Worm (Caenorhabditis elegans) whole organism, L2 larva: ENCODE measurements around the gene F48G7.7.
A peak's percentile ranks its signal among the peaks of the same experiment; 100 is the strongest.

ENCODE experiments used
- C34F6.9 ChIP-seq: fragments of 150-350 bp; optimal IDR thresholded peaks from 2 replicates; lab custom pipeline; 2014; ENCODE audit warnings: missing biosample characterization, missing genetic modification characterization
- F13H6.1 ChIP-seq: sonication (generic microtip); optimal IDR thresholded peaks from 2 replicates; lab custom pipeline; 2016; ENCODE audit warnings: missing genetic modification characterization, missing compliant biosample characterization
- R02D3.7 ChIP-seq: fragments of 150-350 bp; optimal IDR thresholded peaks from 2 replicates; lab custom pipeline; 2014; ENCODE audit warnings: missing biosample characterization, missing genetic modification characterization
- Y55F3AM.14 ChIP-seq: fragments of 200-800 bp; sonication (Bioruptor generic); optimal IDR thresholded peaks from 2 replicates; lab custom pipeline; 2018; ENCODE audit warnings: mild to moderate bottlenecking, missing genetic modification characterization, missing compliant biosample characterization
- alr-1 ChIP-seq: fragments of 150-350 bp; optimal IDR thresholded peaks from 2 replicates; lab custom pipeline; 2014; ENCODE audit warnings: missing biosample characterization, missing genetic modification characterization
- aly-2 ChIP-seq: fragments of 150-350 bp; optimal IDR thresholded peaks from 2 replicates; lab custom pipeline; 2014; ENCODE audit warnings: missing biosample characterization, missing genetic modification characterization
- ama-1 ChIP-seq: fragments of 150-350 bp; optimal IDR thresholded peaks from 2 replicates; lab custom pipeline; 2018; ENCODE audit warnings: inconsistent platforms
- blmp-1 ChIP-seq: sonication (generic microtip); optimal IDR thresholded peaks from 2 replicates; lab custom pipeline; 2017; ENCODE audit warnings: missing genetic modification characterization, mild to moderate bottlenecking, missing compliant biosample characterization, antibody characterized with exemption, moderate library complexity; ENCODE audit not compliant: insufficient read depth
- ceh-16 ChIP-seq: fragments of 150-350 bp; optimal IDR thresholded peaks from 2 replicates; lab custom pipeline; 2014; ENCODE audit warnings: missing biosample characterization, missing genetic modification characterization
- crh-2 ChIP-seq: sonication (generic microtip); optimal IDR thresholded peaks from 2 replicates; lab custom pipeline; 2017; ENCODE audit warnings: missing biosample characterization, missing genetic modification characterization
- dmd-4 ChIP-seq: sonication (generic microtip); optimal IDR thresholded peaks from 2 replicates; lab custom pipeline; 2017; ENCODE audit warnings: missing biosample characterization, missing genetic modification characterization
- elt-3 ChIP-seq: sonication (generic microtip); optimal IDR thresholded peaks from 2 replicates; lab custom pipeline; 2017; ENCODE audit warnings: missing biosample characterization, missing genetic modification characterization
- fos-1 ChIP-seq: fragments of 150-350 bp; optimal IDR thresholded peaks from 2 replicates; lab custom pipeline; 2014; ENCODE audit warnings: missing biosample characterization, missing genetic modification characterization
- gmeb-1 ChIP-seq: fragments of 150-350 bp; optimal IDR thresholded peaks from 2 replicates; lab custom pipeline; 2014; ENCODE audit warnings: missing biosample characterization, missing genetic modification characterization
- lin-11 ChIP-seq: fragments of 150-350 bp; sonication (generic microtip); optimal IDR thresholded peaks from 2 replicates; lab custom pipeline; 2014; ENCODE audit warnings: missing biosample characterization, missing genetic modification characterization, inconsistent platforms, mixed read lengths
- lin-13 ChIP-seq: fragments of 150-350 bp; optimal IDR thresholded peaks from 2 replicates; lab custom pipeline; 2014; ENCODE audit warnings: missing biosample characterization, missing genetic modification reagents, missing genetic modification characterization
- lin-39 ChIP-seq: fragments of 150-350 bp; optimal IDR thresholded peaks from 2 replicates; lab custom pipeline; 2014; ENCODE audit warnings: missing biosample characterization, missing genetic modification reagents, missing genetic modification characterization
- lsy-2 ChIP-seq, 2 experiments: fragments of 150-350 bp in 1 of 2; sonication (generic microtip) in 1 of 2; optimal IDR thresholded peaks; 2 replicates each; lab custom pipeline; 2014 to 2017; ENCODE audit warnings: missing biosample characterization in 2 of 2, missing genetic modification characterization in 2 of 2
- mab-5 ChIP-seq: fragments of 150-350 bp; optimal IDR thresholded peaks from 2 replicates; lab custom pipeline; 2014; ENCODE audit warnings: missing biosample characterization, missing genetic modification characterization
- mbf-1 ChIP-seq: sonication (generic microtip); optimal IDR thresholded peaks from 2 replicates; lab custom pipeline; 2017; ENCODE audit warnings: missing biosample characterization, missing genetic modification characterization
- mdl-1 ChIP-seq, 2 experiments: fragments of 150-350 bp in 1 of 2; sonication (generic microtip) in 1 of 2; optimal IDR thresholded peaks; 2 replicates each; lab custom pipeline; 2017; ENCODE audit warnings: missing biosample characterization in 2 of 2, missing genetic modification characterization in 2 of 2
- nhr-10 ChIP-seq: sonication (generic microtip); optimal IDR thresholded peaks from 2 replicates; lab custom pipeline; 2017; ENCODE audit warnings: missing biosample characterization, missing genetic modification characterization
- nhr-11 ChIP-seq: fragments of 150-350 bp; optimal IDR thresholded peaks from 2 replicates; lab custom pipeline; 2014; ENCODE audit warnings: missing biosample characterization, missing genetic modification characterization
- nhr-12 ChIP-seq: fragments of 150-350 bp; optimal IDR thresholded peaks from 2 replicates; lab custom pipeline; 2014; ENCODE audit warnings: missing biosample characterization, missing genetic modification characterization
- nhr-129 ChIP-seq: fragments of 150-350 bp; optimal IDR thresholded peaks from 2 replicates; lab custom pipeline; 2014; ENCODE audit warnings: missing biosample characterization, missing genetic modification characterization
- nhr-23 ChIP-seq: fragments of 150-350 bp; optimal IDR thresholded peaks from 2 replicates; lab custom pipeline; 2014; ENCODE audit warnings: missing biosample characterization, missing genetic modification reagents, missing genetic modification characterization
- nhr-237 ChIP-seq: fragments of 150-350 bp; optimal IDR thresholded peaks from 2 replicates; lab custom pipeline; 2014; ENCODE audit warnings: missing biosample characterization, missing genetic modification characterization
- nhr-77 ChIP-seq: fragments of 150-350 bp; optimal IDR thresholded peaks from 2 replicates; lab custom pipeline; 2014; ENCODE audit warnings: missing biosample characterization, missing genetic modification characterization
- peb-1 ChIP-seq: fragments of 150-350 bp; optimal IDR thresholded peaks from 2 replicates; lab custom pipeline; 2014; ENCODE audit warnings: missing biosample characterization, missing genetic modification characterization
- sem-4 ChIP-seq: fragments of 150-350 bp; optimal IDR thresholded peaks from 2 replicates; lab custom pipeline; 2014; ENCODE audit warnings: missing biosample characterization, missing genetic modification reagents, missing genetic modification characterization
- skn-1 ChIP-seq: sonication (generic microtip); optimal IDR thresholded peaks from 2 replicates; lab custom pipeline; 2017; ENCODE audit warnings: missing biosample characterization, missing genetic modification characterization
- sma-3 ChIP-seq: sonication (generic microtip); optimal IDR thresholded peaks from 2 replicates; lab custom pipeline; 2016; ENCODE audit warnings: missing genetic modification reagents, missing genetic modification characterization, missing compliant biosample characterization
- sma-9 ChIP-seq, 2 experiments: fragments of 150-350 bp in 1 of 2; sonication (generic microtip) in 1 of 2; optimal IDR thresholded peaks; 2 replicates each; lab custom pipeline; 2014 to 2016; ENCODE audit warnings: missing genetic modification characterization in 2 of 2, mild to moderate bottlenecking in 1 of 2, missing biosample characterization in 1 of 2, missing compliant biosample characterization in 1 of 2, missing genetic modification reagents in 1 of 2, moderate library complexity in 1 of 2
- snpc-4 ChIP-seq: fragments of 150-350 bp; optimal IDR thresholded peaks from 2 replicates; lab custom pipeline; 2014; ENCODE audit warnings: missing biosample characterization, missing genetic modification characterization
- unc-39 ChIP-seq: fragments of 150-350 bp; optimal IDR thresholded peaks from 2 replicates; lab custom pipeline; 2014; ENCODE audit warnings: missing biosample characterization, missing genetic modification characterization
- unc-55 ChIP-seq: fragments of 150-350 bp; sonication (generic microtip); optimal IDR thresholded peaks from 3 replicates; lab custom pipeline; 2014; ENCODE audit warnings: missing biosample characterization, missing genetic modification reagents, missing genetic modification characterization
- zag-1 ChIP-seq: fragments of 150-350 bp; optimal IDR thresholded peaks from 2 replicates; lab custom pipeline; 2014; ENCODE audit warnings: missing biosample characterization, missing genetic modification characterization
- ztf-11 ChIP-seq: sonication (generic microtip); optimal IDR thresholded peaks from 2 replicates; lab custom pipeline; 2017; ENCODE audit warnings: missing biosample characterization, missing genetic modification characterization
- ztf-4 ChIP-seq: fragments of 150-350 bp; optimal IDR thresholded peaks from 2 replicates; lab custom pipeline; 2014; ENCODE audit warnings: missing biosample characterization, missing genetic modification characterization

Gene F48G7.7

DNA sequence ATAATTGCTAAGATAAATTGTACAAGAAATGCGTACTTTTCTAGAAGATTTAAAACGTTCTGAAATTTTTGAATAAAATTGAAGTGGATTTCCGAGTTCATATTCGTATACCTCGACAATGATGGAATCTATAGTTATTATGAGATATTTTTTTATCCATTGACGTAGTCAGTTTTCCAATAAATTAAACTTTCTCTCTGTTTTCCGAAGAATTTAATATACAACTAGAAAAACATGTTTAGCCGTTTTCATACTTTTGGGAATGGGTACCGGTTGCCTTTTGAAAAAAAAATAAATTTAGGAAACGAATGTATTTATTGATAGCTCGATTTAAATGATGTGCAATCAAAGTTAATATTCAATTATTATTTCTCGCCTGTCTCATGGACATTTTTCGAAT is 17.4 kb downstream of the F48G7.7 start, which contains the start of gene srw-109:
srw-109 (minus strand) TSS at position 101 of the 400 bp plus-strand sequence.
- TF ChIP-seq blmp-1 (tag; lab: Kevin White, UChicago): no peak
- TF ChIP-seq zag-1 (tag; lab: Kevin White, UChicago): no peak
- TF ChIP-seq nhr-129 (tag; lab: Kevin White, UChicago): no peak

DNA sequence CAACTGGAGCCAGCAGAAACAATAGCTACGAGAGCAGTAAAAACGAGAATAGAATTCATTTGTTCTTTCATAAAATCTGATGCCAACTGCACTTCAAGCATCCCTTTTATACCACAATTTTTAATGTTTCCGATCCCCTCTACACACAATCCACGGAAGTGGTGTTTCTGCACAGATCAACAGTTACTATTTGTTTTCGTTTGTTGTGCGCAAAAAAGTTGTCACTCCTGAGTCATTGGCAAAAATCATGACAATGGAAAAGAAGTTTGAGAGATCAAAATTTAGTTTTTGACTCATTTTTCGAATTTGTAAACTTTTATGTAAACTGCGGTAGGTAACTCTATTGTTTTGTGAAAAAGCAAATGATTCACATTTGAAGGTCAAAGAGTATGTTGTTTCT is 22.1 kb downstream of the F48G7.7 start, which contains the start of gene srlf-37:
srlf-37 (minus strand) TSS at position 101 of the 400 bp plus-strand sequence.
- TF ChIP-seq sma-3 (no peak), crh-2 (tag; lab: Kevin White, UChicago) (no peak), ceh-16 (tag; lab: Kevin White, UChicago) (no peak), ztf-11 (no peak), unc-39 (tag; lab: Kevin White, UChicago) (no peak), sem-4 (tag; lab: Kevin White, UChicago) (no peak), mbf-1 (no peak), ama-1 (no peak), R02D3.7 (tag; lab: Kevin White, UChicago) (no peak), lin-13 (GFP tag; lab: Kevin White, UChicago) (no peak), dmd-4 (tag; lab: Kevin White, UChicago) (no peak), peb-1 (tag; lab: Kevin White, UChicago) (no peak), skn-1 (tag; lab: Kevin White, UChicago) (no peak), gmeb-1 (tag; lab: Kevin White, UChicago) (no peak)

DNA sequence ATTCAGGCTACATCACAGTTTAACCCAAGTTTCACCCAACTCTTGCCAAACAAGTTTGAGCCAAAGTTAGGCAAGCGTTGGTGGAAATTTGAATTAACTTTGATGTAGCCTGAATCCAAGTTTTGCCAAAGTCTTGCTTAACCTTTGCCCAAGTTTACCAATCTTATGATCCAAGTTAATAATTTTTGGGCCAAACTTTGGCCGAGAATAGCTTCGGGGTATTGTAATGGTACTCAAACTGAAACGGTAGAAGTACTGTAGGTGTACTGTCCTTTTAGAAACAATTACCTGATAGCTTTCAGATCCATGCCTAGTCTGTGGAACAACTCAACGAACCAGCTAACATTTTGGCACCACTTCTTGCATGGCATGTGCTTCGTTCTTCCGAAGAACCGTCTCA is 26.0 kb downstream of the F48G7.7 start, which contains the start of gene nhr-251:
nhr-251 (plus strand) TSS at position 301 of the 400 bp plus-strand sequence.
- TF ChIP-seq elt-3 (tag; lab: Kevin White, UChicago): no peak
- TF ChIP-seq nhr-237: no peak
- TF ChIP-seq nhr-11 (tag; lab: Kevin White, UChicago): no peak
- TF ChIP-seq sma-3: no peak
- TF ChIP-seq lin-39 (tag; lab: Kevin White, UChicago): no peak
- TF ChIP-seq ceh-16 (tag; lab: Kevin White, UChicago): no peak
- no peak for TF ChIP-seq Y55F3AM.14 (GFP tag; lab: Kevin White, UChicago)
- no peak for TF ChIP-seq nhr-12 (tag; lab: Kevin White, UChicago)
- no peak for TF ChIP-seq C34F6.9 (tag; lab: Kevin White, UChicago)
- TF ChIP-seq lin-11 (tag; lab: Kevin White, UChicago): no peak
- no peak for TF ChIP-seq unc-55 (GFP tag; lab: Kevin White, UChicago)
- TF ChIP-seq skn-1 (tag; lab: Kevin White, UChicago): no peak
- no peak for TF ChIP-seq ztf-11
- TF ChIP-seq gmeb-1 (tag; lab: Kevin White, UChicago): no peak
- TF ChIP-seq fos-1 (tag; lab: Kevin White, UChicago): no peak
- TF ChIP-seq lsy-2 (tag; optimal IDR thresholded peaks at IDR 0.05; lab: Kevin White, UChicago): no peak
- TF ChIP-seq nhr-77 (tag; lab: Kevin White, UChicago): no peak
- TF ChIP-seq alr-1 (tag; lab: Kevin White, UChicago): no peak
- no peak for TF ChIP-seq F13H6.1 (tag; lab: Kevin White, UChicago)
- TF ChIP-seq, all 48 proteins: peak for 0

DNA sequence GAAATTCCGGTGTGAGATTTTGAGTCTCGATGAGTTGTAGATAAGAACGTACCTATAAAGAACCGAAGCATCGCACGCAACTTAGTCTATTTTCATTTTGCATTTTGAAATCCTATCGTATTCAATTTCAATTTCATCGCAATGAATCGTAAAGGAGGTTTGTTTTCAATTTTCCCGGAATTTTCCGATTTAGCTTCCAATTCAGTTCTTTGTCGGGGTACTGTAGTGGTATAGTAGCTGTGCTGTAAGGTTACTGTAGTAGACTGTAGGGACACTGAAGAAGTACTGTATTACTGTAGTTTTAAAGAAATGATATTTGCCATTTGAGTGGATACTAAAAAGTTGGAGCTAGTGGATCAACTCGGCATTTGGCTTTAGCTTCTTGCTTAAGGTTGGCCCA is 26.4 kb downstream of the F48G7.7 start:
- TF ChIP-seq ceh-16 (tag; lab: Kevin White, UChicago): peak; percentile 2
- no peak for TF ChIP-seq lin-39 (tag; lab: Kevin White, UChicago)
- TF ChIP-seq gmeb-1 (tag; lab: Kevin White, UChicago): no peak
- no peak for TF ChIP-seq crh-2 (tag; lab: Kevin White, UChicago)
- TF ChIP-seq snpc-4 (tag; lab: Kevin White, UChicago): no peak
- TF ChIP-seq mab-5: no peak
- peak; percentile 47 for TF ChIP-seq sma-9 (GFP tag; optimal IDR thresholded peaks at IDR 0.05; lab: Kevin White, UChicago)
- TF ChIP-seq sma-9 (tag; optimal IDR thresholded peaks at IDR 0.05; lab: Kevin White, UChicago): no peak
- TF ChIP-seq nhr-11 (tag; lab: Kevin White, UChicago): no peak
- TF ChIP-seq aly-2: no peak

DNA sequence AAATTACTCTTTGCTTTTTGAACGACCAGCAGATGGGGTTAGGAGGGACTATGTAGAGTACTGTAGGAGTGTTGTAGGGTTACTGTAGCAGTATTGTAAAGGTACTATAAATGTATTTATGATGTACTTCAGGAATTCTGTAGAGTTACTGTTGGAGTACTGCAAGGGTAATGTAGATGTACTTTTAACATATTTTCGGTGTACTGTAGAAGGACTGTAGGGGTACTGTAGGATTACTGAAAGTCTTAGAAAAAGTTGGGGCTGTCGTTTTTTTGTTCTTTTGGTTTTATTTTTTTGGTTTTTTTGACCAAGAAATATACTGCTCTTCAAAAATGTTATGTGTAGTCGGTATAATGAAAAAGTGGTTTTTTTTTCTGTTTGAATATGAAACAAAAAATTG is 27.6 kb downstream of the F48G7.7 start:
- TF ChIP-seq lsy-2 (tag; optimal IDR thresholded peaks at IDR 0.05; lab: Kevin White, UChicago) (no peak), unc-39 (tag; lab: Kevin White, UChicago) (no peak), gmeb-1 (tag; lab: Kevin White, UChicago) (no peak), nhr-23 (tag; lab: Kevin White, UChicago) (no peak), sem-4 (tag; lab: Kevin White, UChicago) (no peak), C34F6.9 (tag; lab: Kevin White, UChicago) (no peak), crh-2 (tag; lab: Kevin White, UChicago) (no peak), Y55F3AM.14 (GFP tag; lab: Kevin White, UChicago) (no peak), nhr-129 (tag; lab: Kevin White, UChicago) (no peak), snpc-4 (tag; lab: Kevin White, UChicago) (no peak), zag-1 (tag; lab: Kevin White, UChicago) (no peak), ztf-11 (no peak), ztf-4 (tag; lab: Kevin White, UChicago) (no peak), elt-3 (tag; lab: Kevin White, UChicago) (no peak), sma-9 (GFP tag; optimal IDR thresholded peaks at IDR 0.05; lab: Kevin White, UChicago) (no peak), sma-9 (tag; optimal IDR thresholded peaks at IDR 0.05; lab: Kevin White, UChicago) (no peak), dmd-4 (tag; lab: Kevin White, UChicago) (no peak), mab-5 (no peak), lin-11 (tag; lab: Kevin White, UChicago) (no peak), mdl-1 (tag; optimal IDR thresholded peaks at IDR 0.05; lab: Kevin White, UChicago) (no peak), nhr-10 (tag; lab: Kevin White, UChicago) (no peak)
